Worm (Caenorhabditis elegans): Measurements from ENCODE around the gene spp-20.
"Not testable (repeated sequence)": the region's sequence is repeated elsewhere in the genome, so short reads cannot be mapped to it uniquely, and the experiment has no call there.

The spp-20 gene

DNA sequence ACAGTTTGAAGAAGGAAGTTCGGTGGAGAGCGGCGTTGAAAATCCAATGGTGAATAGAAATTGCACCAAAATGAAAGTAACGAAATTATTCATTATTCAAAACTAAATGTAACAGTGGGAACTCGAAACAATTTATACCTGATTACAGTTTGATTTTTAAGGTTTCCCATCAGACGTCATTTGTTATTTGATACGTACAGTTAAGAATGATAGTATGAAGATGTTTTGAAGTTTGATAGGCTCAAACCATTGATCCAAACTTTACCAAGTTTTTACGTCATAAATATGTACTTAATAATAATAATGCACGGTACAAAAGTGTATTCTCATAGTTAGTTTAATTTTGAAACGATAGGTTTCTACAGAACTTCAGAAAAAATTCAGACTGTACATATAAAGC, at the start of gene spp-20:
spp-20 (minus strand) TSS at position 101 of the 400 bp plus-strand sequence.
- TF ChIP-seq klf-2 (GFP tag; conservative IDR thresholded peaks at IDR 0.05): no peak
- TF ChIP-seq tab-1 (GFP tag; IDR thresholded peaks at IDR 0.05): no peak
- TF ChIP-seq T22C8.4 (GFP tag; IDR thresholded peaks at IDR 0.05): no peak
- no peak for TF ChIP-seq med-1 (GFP tag; optimal IDR thresholded peaks at IDR 0.05; ENCODE audit: insufficient read depth)
- TF ChIP-seq ztf-23 (GFP tag; IDR thresholded peaks at IDR 0.05): no peak
- TF ChIP-seq ztf-29 (GFP tag; IDR thresholded peaks at IDR 0.05): no peak
- no peak for TF ChIP-seq flt-1 (GFP tag; IDR thresholded peaks at IDR 0.05)
- TF ChIP-seq cog-1 (tag; optimal IDR thresholded peaks at IDR 0.05): no peak
- TF ChIP-seq ref-1 (GFP tag; conservative IDR thresholded peaks at IDR 0.05): no peak

DNA sequence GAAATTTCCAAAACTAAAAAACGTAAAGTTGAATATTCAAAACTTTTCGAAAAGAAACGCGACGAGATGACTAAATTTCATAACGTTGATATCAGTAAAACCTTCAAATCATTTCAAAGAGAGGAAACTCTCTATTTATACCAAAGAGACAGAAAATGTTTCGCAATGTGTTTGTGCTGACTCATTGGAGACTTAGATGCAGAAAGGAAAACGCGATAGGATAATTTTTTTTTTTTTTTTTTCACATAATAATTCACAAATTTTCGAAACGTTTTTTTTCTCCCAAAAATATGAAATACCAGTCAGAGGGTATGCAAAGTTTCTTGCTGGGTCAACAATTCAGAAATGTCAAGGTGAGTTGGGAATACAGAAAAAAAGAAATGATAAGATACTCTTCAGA, 48.2 kb upstream of the spp-20 start:
- TF ChIP-seq med-1 (GFP tag; optimal IDR thresholded peaks at IDR 0.05; ENCODE audit: insufficient read depth) (no peak), klf-2 (GFP tag; conservative IDR thresholded peaks at IDR 0.05) (no peak), ztf-29 (GFP tag; IDR thresholded peaks at IDR 0.05) (no peak), ztf-23 (GFP tag; IDR thresholded peaks at IDR 0.05) (no peak), T22C8.4 (GFP tag; IDR thresholded peaks at IDR 0.05) (no peak), cog-1 (tag; optimal IDR thresholded peaks at IDR 0.05) (no peak), tab-1 (GFP tag; IDR thresholded peaks at IDR 0.05) (no peak), flt-1 (GFP tag; IDR thresholded peaks at IDR 0.05) (no peak)

DNA sequence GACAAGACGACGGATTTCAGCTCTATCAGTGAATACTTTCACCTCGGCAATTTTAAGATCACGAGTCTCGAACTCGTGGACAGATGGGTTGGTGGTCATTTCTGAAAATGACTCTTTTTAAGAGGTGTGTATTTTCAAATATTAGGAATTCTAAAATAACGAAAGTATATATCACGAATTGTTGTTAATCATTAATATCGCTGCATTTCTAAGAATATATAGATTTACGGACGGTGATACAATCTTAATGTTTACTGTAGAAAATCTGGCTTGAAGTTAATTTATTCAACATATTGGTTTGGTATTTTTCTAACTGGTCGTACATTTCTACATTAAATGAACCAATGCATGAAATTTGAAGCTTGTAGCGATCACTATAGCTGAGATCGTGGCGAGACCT, 47.3 kb upstream of the spp-20 start, which contains the start of gene ZK1055.7:
ZK1055.7 (minus strand) TSS at position 101 of the 400 bp plus-strand sequence.
- TF ChIP-seq flt-1 (GFP tag; IDR thresholded peaks at IDR 0.05) (no peak), tab-1 (GFP tag; IDR thresholded peaks at IDR 0.05) (no peak), cog-1 (tag; optimal IDR thresholded peaks at IDR 0.05) (no peak), med-1 (GFP tag; optimal IDR thresholded peaks at IDR 0.05; ENCODE audit: insufficient read depth) (no peak)

- TF ChIP-seq med-1 (GFP tag; optimal IDR thresholded peaks at IDR 0.05; ENCODE audit: insufficient read depth): no peak
- no peak for TF ChIP-seq tab-1 (GFP tag; IDR thresholded peaks at IDR 0.05)
- TF ChIP-seq ztf-23 (GFP tag; IDR thresholded peaks at IDR 0.05): no peak
- TF ChIP-seq T22C8.4 (GFP tag; IDR thresholded peaks at IDR 0.05): no peak
- TF ChIP-seq ref-1 (GFP tag; conservative IDR thresholded peaks at IDR 0.05): no peak
- TF ChIP-seq klf-2 (GFP tag; conservative IDR thresholded peaks at IDR 0.05): no peak
- TF ChIP-seq ztf-29 (GFP tag; IDR thresholded peaks at IDR 0.05): no peak
These were observed 44.6 kb upstream of the spp-20 start, which contains the start of gene ZK1055.6 for ce11 chrV:6602556-6603062. Gene ZK1055.6, minus strand, starts transcription at chrV:6602606.

DNA sequence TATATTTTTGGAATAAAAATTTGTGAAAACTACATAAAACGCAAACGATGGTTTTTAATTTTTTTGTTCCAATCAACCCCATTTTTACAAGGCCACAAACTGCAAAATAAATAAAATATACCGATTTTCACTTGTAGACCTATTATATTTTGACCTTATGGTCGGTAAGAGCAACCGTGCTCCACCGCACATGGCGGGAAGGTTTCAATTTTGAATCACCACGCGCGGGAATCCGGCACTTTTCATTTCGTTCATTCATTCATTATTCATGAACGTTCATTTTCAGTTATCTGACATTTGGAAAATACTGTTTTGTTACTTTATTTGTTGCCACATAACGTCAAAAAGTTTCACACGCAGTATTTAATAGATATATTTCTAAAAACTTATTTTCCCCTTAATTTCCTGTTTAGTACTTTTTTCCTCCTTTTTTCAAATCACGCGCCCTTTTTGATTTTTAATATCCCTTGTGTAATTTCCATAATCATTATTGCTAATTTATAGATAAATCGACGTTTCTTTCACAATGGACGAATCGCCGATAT, 35.8 kb upstream of the spp-20 start, which contains the start of gene hcp-1:
hcp-1 (plus strand) TSS at position 495 of the 545 bp plus-strand sequence.
- TF ChIP-seq tab-1 (GFP tag; IDR thresholded peaks at IDR 0.05): no peak
- TF ChIP-seq flt-1 (GFP tag; IDR thresholded peaks at IDR 0.05): no peak
- no peak for TF ChIP-seq cog-1 (tag; optimal IDR thresholded peaks at IDR 0.05)
- TF ChIP-seq ztf-23 (GFP tag; IDR thresholded peaks at IDR 0.05): no peak
- TF ChIP-seq T22C8.4 (GFP tag; IDR thresholded peaks at IDR 0.05): no peak
- TF ChIP-seq klf-2 (GFP tag; conservative IDR thresholded peaks at IDR 0.05): no peak
- TF ChIP-seq med-1 (GFP tag; optimal IDR thresholded peaks at IDR 0.05; ENCODE audit: insufficient read depth): no peak
- no peak for TF ChIP-seq ref-1 (GFP tag; conservative IDR thresholded peaks at IDR 0.05)
- no peak for TF ChIP-seq ztf-29 (GFP tag; IDR thresholded peaks at IDR 0.05)

- TF ChIP-seq ref-1 (GFP tag; conservative IDR thresholded peaks at IDR 0.05) (no peak), klf-2 (GFP tag; conservative IDR thresholded peaks at IDR 0.05) (no peak)
These were observed 32.3 kb upstream of the spp-20 start, which contains the start of gene ZK1055.2 for ce11 chrV:6590283-6590682. Gene ZK1055.2, plus strand, starts transcription at chrV:6590583.

ce11 chrV:6581762-6582161, 23.8 kb upstream of the spp-20 start, which contains the start of gene ZK1055.4:
Gene ZK1055.4, plus strand, starts transcription at chrV:6582062.
- not testable (repeated sequence) for TF ChIP-seq tab-1 (GFP tag; IDR thresholded peaks at IDR 0.05); cog-1 (tag; optimal IDR thresholded peaks at IDR 0.05); med-1 (GFP tag; optimal IDR thresholded peaks at IDR 0.05; ENCODE audit: insufficient read depth)

DNA sequence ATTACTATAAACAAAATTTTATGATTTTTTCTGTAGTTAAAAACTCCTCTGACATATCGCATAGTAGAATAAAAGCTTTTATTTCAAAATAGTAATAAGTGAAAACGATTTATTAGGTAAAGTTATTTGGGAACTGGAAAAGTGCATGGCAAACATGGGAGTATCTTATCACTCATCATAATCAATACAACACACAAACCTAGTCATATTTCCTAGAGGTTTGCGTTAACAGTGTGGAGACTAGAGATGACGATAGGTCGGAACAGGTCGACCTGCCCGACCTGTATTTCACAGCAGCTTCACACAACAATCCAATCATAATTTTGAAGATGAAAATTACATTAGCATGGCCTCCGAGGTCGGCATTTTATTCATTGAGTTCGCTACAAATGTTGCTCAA, 22.0 kb upstream of the spp-20 start, which contains the start of gene EGAP9.3:
EGAP9.3 (minus strand) TSS at position 131 of the 400 bp plus-strand sequence.
- TF ChIP-seq ztf-23 (GFP tag; IDR thresholded peaks at IDR 0.05) (no peak), med-1 (GFP tag; optimal IDR thresholded peaks at IDR 0.05; ENCODE audit: insufficient read depth) (no peak), ztf-29 (GFP tag; IDR thresholded peaks at IDR 0.05) (no peak), flt-1 (GFP tag; IDR thresholded peaks at IDR 0.05) (no peak), ref-1 (GFP tag; conservative IDR thresholded peaks at IDR 0.05) (no peak)

DNA sequence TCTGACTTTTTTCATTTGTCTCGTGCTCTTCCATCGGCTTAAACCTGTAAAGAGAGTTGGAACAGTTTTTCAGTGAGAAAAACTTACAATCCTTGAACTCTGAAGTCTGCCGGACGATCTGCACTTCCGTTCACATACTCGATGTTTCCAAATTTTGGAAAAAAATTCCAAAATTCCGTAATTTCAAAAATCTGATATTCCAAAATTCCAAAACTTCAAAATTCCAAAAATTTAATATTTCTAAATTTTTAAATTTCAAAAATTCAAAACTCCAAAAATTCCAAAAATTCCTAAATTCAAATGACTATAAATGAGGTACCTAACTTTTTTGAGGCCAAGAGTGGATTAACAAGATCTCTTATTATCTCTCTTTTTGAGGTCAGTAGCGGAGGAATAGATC, 18.6 kb upstream of the spp-20 start, which contains the start of gene EGAP9.4:
EGAP9.4 (plus strand) TSS at position 301 of the 400 bp plus-strand sequence.
- no peak for TF ChIP-seq tab-1 (GFP tag; IDR thresholded peaks at IDR 0.05)

DNA sequence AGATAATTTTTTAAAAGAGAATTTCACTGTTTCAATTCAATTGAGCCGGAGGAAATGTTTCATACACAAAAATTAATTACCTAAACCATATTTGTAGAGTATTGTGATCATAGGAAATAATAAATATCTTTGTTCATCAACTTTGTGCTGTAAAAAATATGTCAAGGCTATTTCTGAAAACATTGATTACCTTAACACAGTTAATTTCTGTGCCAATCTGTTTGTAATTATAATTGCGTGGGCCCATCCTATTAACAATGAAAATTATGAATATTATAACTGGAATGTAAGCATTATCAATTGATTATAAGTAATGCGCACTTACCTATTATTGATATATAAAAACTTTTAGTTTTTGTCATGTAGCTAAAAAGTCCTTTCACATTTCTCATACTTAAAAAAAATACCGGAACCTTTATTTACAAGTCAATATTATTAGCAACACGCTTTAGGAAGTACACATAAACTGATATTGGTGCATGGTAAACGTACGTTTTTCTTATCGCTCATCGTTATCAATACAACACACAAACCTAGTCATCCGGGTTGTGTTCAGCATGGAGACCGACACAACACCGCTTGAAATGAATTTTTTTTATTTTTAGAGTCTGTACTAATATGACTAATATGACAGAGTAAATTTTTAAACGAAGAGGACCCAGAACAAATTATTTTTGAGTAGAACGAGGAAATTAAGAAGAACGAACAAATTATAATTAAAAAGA, 17.6 kb upstream of the spp-20 start, which contains the start of gene fut-2:
fut-2 (minus strand) TSS at position 485 of the 725 bp plus-strand sequence.
- TF ChIP-seq flt-1 (GFP tag; IDR thresholded peaks at IDR 0.05) (no peak), ztf-23 (GFP tag; IDR thresholded peaks at IDR 0.05) (no peak), T22C8.4 (GFP tag; IDR thresholded peaks at IDR 0.05) (no peak), klf-2 (GFP tag; conservative IDR thresholded peaks at IDR 0.05) (no peak)
